Fruit fly (Drosophila melanogaster): ENCODE data around the gene fuss.
A peak's percentile ranks its signal among the peaks of the same experiment; 100 is the strongest.

The fuss gene

DNA sequence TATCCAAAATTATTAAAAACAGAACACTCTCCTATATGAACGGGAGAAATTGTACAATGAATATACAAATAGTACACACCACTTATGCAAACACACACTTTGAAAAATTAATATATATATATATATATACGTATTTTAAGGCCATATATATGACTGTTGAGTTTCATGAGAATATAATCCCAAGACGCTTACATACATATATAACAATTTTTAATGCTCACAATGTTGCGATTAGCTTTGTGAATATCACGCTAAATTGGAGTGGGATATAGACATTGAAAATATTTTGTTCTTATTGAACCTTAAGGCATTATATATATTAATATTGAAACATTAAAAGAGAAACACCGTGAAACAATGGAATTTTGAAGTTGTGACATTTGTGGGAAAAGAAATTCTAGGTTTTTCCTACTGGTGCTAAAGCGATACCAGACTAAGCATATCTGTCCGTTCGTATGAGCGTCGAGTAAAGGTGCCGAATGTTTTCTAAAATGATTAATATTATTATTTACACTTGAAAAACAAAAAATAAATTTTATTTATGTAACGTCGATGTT lies 20.1 kb downstream of the fuss start, which contains the start of gene 4E-T (continued):
- no peak for TF ChIP-seq corto (GFP tag; optimal IDR thresholded peaks at IDR 0.05)
- no peak for TF ChIP-seq CG11085 (GFP tag; IDR thresholded peaks at IDR 0.05)
- TF ChIP-seq Sry-δ (GFP tag; optimal IDR thresholded peaks at IDR 0.05): no peak
- no peak for TF ChIP-seq Max (GFP tag; optimal IDR thresholded peaks at IDR 0.05)
- no peak for TF ChIP-seq NfI (GFP tag; optimal IDR thresholded peaks at IDR 0.05)
- TF ChIP-seq Six4 (GFP tag; optimal IDR thresholded peaks at IDR 0.05): no peak
- no peak for TF ChIP-seq CG2116 (GFP tag; optimal IDR thresholded peaks at IDR 0.05)
- TF ChIP-seq CG17612 (GFP tag; IDR thresholded peaks at IDR 0.05): no peak
- TF ChIP-seq Ets97D (GFP tag; optimal IDR thresholded peaks at IDR 0.05): peak; percentile 2
- TF ChIP-seq en (GFP tag; optimal IDR thresholded peaks at IDR 0.05): no peak
- no peak for TF ChIP-seq CG32772 (GFP tag; IDR thresholded peaks at IDR 0.05)
- TF ChIP-seq CG12104 (GFP tag; optimal IDR thresholded peaks at IDR 0.05): no peak
- no peak for TF ChIP-seq gt (GFP tag; IDR thresholded peaks at IDR 0.05)
- peak; percentile 30 for TF ChIP-seq Elba2 (GFP tag; optimal IDR thresholded peaks at IDR 0.05)
- TF ChIP-seq zen2 (GFP tag; IDR thresholded peaks at IDR 0.05; ENCODE audit: partially characterized antibody): no peak
- no peak for TF ChIP-seq Mes4 (GFP tag; optimal IDR thresholded peaks at IDR 0.05)
- no peak for TF ChIP-seq CG10462 (GFP tag; optimal IDR thresholded peaks at IDR 0.05)
- no peak for TF ChIP-seq CG2889 (GFP tag; IDR thresholded peaks at IDR 0.05)
- TF ChIP-seq ttk (GFP tag; IDR thresholded peaks at IDR 0.05): no peak
- TF ChIP-seq CG7357 (GFP tag; IDR thresholded peaks at IDR 0.05): peak; percentile 92
- TF ChIP-seq CG10959 (GFP tag; IDR thresholded peaks at IDR 0.05): no peak
- TF ChIP-seq Dref (GFP tag; IDR thresholded peaks at IDR 0.05): no peak
- no peak for TF ChIP-seq Dad (GFP tag; optimal IDR thresholded peaks at IDR 0.05)
- TF ChIP-seq dati (GFP tag; IDR thresholded peaks at IDR 0.05): no peak
- TF ChIP-seq sr (GFP tag; IDR thresholded peaks at IDR 0.05): no peak
- peak; percentile 32 for TF ChIP-seq YL-1 (GFP tag; optimal IDR thresholded peaks at IDR 0.05)
- TF ChIP-seq MBD-R2 (GFP tag; IDR thresholded peaks at IDR 0.05): peak; percentile 11; the same call in 1 of the 2 replicates
- TF ChIP-seq CG6254 (GFP tag; optimal IDR thresholded peaks at IDR 0.05): no peak
- no peak for TF ChIP-seq dmrt11E (tag; optimal IDR thresholded peaks at IDR 0.05)
- no peak for TF ChIP-seq CG8359 (GFP tag; optimal IDR thresholded peaks at IDR 0.05; ENCODE audit: borderline replicate concordance)
- TF ChIP-seq zfh2 (GFP tag; optimal IDR thresholded peaks at IDR 0.05): no peak
- TF ChIP-seq CG30020 (tag; optimal IDR thresholded peaks at IDR 0.05): peak; percentile 100
- no peak for TF ChIP-seq CG3847 (GFP tag; IDR thresholded peaks at IDR 0.05)
- no peak for TF ChIP-seq CG11695 (GFP tag; IDR thresholded peaks at IDR 0.05)
- no peak for TF ChIP-seq HLH3B (GFP tag; IDR thresholded peaks at IDR 0.05)
- no peak for TF ChIP-seq eve (GFP tag; optimal IDR thresholded peaks at IDR 0.05)
- no peak for TF ChIP-seq CG3726 (GFP tag; IDR thresholded peaks at IDR 0.05)
- TF ChIP-seq ham (GFP tag; IDR thresholded peaks at IDR 0.05): no peak
- no peak for TF ChIP-seq Jarid2 (GFP tag; optimal IDR thresholded peaks at IDR 0.05)
- no peak for TF ChIP-seq Fer1 (GFP tag; optimal IDR thresholded peaks at IDR 0.05)
- TF ChIP-seq sima (GFP tag; optimal IDR thresholded peaks at IDR 0.05): no peak
- TF ChIP-seq tap (tag; optimal IDR thresholded peaks at IDR 0.05): no peak
- no peak for TF ChIP-seq Optix (GFP tag; IDR thresholded peaks at IDR 0.05)
- no peak for TF ChIP-seq D (optimal IDR thresholded peaks at IDR 0.05)
- TF ChIP-seq D (GFP tag; optimal IDR thresholded peaks at IDR 0.05): no peak
- TF ChIP-seq pho (GFP tag; optimal IDR thresholded peaks at IDR 0.05): no peak
- no peak for TF ChIP-seq wor (GFP tag; IDR thresholded peaks at IDR 0.05)
- TF ChIP-seq Antp (GFP tag; optimal IDR thresholded peaks at IDR 0.05): no peak
- no peak for TF ChIP-seq lbe (GFP tag; optimal IDR thresholded peaks at IDR 0.05)
- TF ChIP-seq NFAT (GFP tag; IDR thresholded peaks at IDR 0.05): no peak
- TF ChIP-seq CG6689 (GFP tag; IDR thresholded peaks at IDR 0.05): no peak
- no peak for TF ChIP-seq CG1832 (GFP tag; optimal IDR thresholded peaks at IDR 0.05)
- no peak for TF ChIP-seq Rx (GFP tag; IDR thresholded peaks at IDR 0.05)
